Worm (Caenorhabditis elegans) whole organism, L1 larva: ENCODE measurements around the gene pho-5.

Experiments used
- aly-2 ChIP-seq: fragments of 150-350 bp; optimal IDR thresholded peaks from 2 replicates; lab custom pipeline; 2014; ENCODE audit warnings: missing biosample characterization, missing genetic modification characterization
- blmp-1 ChIP-seq: fragments of 150-350 bp; optimal IDR thresholded peaks from 2 replicates; lab custom pipeline; 2014; ENCODE audit warnings: missing biosample characterization, missing genetic modification characterization
- dsc-1 ChIP-seq: sonication (generic microtip); optimal IDR thresholded peaks from 2 replicates; lab custom pipeline; 2016; ENCODE audit warnings: mild to moderate bottlenecking, missing genetic modification characterization, missing compliant biosample characterization
- efl-1 ChIP-seq, 4 experiments: fragments of 150-350 bp; optimal IDR thresholded peaks in 3 of 4; peaks in 1 of 4; 1 replicate in 1 of 4; 2 replicates in 3 of 4; lab custom pipeline; 2014; ENCODE audit warnings: missing biosample characterization in 2 of 4, missing genetic modification characterization in 2 of 4, missing genetic modification reagents in 2 of 4
- efl-3 ChIP-seq: fragments of 200-800 bp; sonication (Bioruptor generic); optimal IDR thresholded peaks from 2 replicates; lab custom pipeline; 2018; ENCODE audit warnings: mild to moderate bottlenecking, missing genetic modification characterization, missing compliant biosample characterization
- egl-13 ChIP-seq: sonication (generic microtip); optimal IDR thresholded peaks from 2 replicates; lab custom pipeline; 2016; ENCODE audit warnings: missing genotype, missing genetic modification reagents, missing genetic modification characterization, missing compliant biosample characterization
- elt-3 ChIP-seq, 6 experiments: fragments of 150-350 bp in 1 of 6; sonication (generic microtip); optimal IDR thresholded peaks; 2 replicates each; lab custom pipeline; 2017 to 2018; ENCODE audit warnings: missing biosample characterization in 6 of 6, missing genetic modification characterization in 6 of 6, inconsistent platforms in 1 of 6
- fkh-10 ChIP-seq: sonication (generic microtip); optimal IDR thresholded peaks from 2 replicates; lab custom pipeline; 2017; ENCODE audit warnings: missing biosample characterization, missing genetic modification reagents, missing genetic modification characterization
- fkh-4 ChIP-seq: sonication (generic microtip); optimal IDR thresholded peaks from 2 replicates; lab custom pipeline; 2016; ENCODE audit warnings: missing compliant biosample characterization, missing genetic modification characterization, borderline replicate concordance
- fos-1 ChIP-seq: fragments of 150-350 bp; optimal IDR thresholded peaks from 2 replicates; lab custom pipeline; 2014; ENCODE audit warnings: missing biosample characterization, missing genetic modification characterization
- hlh-17 ChIP-seq: fragments of 200-800 bp; sonication (Bioruptor generic); optimal IDR thresholded peaks from 2 replicates; lab custom pipeline; 2018; ENCODE audit warnings: missing genetic modification characterization, mild to moderate bottlenecking, missing compliant biosample characterization, moderate library complexity, borderline replicate concordance
- irx-1 ChIP-seq: sonication (generic microtip); optimal IDR thresholded peaks from 2 replicates; lab custom pipeline; 2016; ENCODE audit warnings: missing genetic modification characterization, missing compliant biosample characterization
- lin-13 ChIP-seq: fragments of 150-350 bp; optimal IDR thresholded peaks from 2 replicates; lab custom pipeline; 2014; ENCODE audit warnings: missing biosample characterization, missing genetic modification reagents, missing genetic modification characterization
- lin-14 ChIP-seq: fragments of 200-800 bp; sonication (Bioruptor generic); optimal IDR thresholded peaks from 2 replicates; lab custom pipeline; 2018; ENCODE audit warnings: mild to moderate bottlenecking, missing genetic modification characterization, moderate library complexity, missing compliant biosample characterization
- lin-15B ChIP-seq: fragments of 150-350 bp; sonication (generic microtip); optimal IDR thresholded peaks from 3 replicates; lab custom pipeline; 2014; ENCODE audit warnings: missing biosample characterization, missing genetic modification characterization
- lin-35 ChIP-seq, 2 experiments: fragments of 150-350 bp; optimal IDR thresholded peaks; 2 replicates each; lab custom pipeline; 2014; ENCODE audit warnings: missing biosample characterization in 2 of 2, missing genetic modification characterization in 2 of 2, missing genetic modification reagents in 2 of 2
- lsy-2 ChIP-seq, 2 experiments: fragments of 150-350 bp; optimal IDR thresholded peaks; 2 replicates each; lab custom pipeline; 2014; ENCODE audit warnings: missing biosample characterization in 2 of 2, missing genetic modification characterization in 2 of 2
- mab-9 ChIP-seq: fragments of 200-800 bp; sonication (Bioruptor generic); IDR thresholded peaks from 2 replicates; pipeline ENCODE4 v1.3.6; 2022; ENCODE audit warnings: missing genetic modification reagents, missing genetic modification characterization, missing compliant biosample characterization
- mef-2 ChIP-seq: fragments of 150-350 bp; optimal IDR thresholded peaks from 2 replicates; lab custom pipeline; 2014; ENCODE audit warnings: missing biosample characterization, missing genetic modification characterization
- mep-1 ChIP-seq: fragments of 150-350 bp; optimal IDR thresholded peaks from 2 replicates; lab custom pipeline; 2014; ENCODE audit warnings: missing biosample characterization, missing genetic modification characterization
- nhr-19 ChIP-seq: fragments of 200-800 bp; sonication (Bioruptor generic); conservative IDR thresholded peaks from 2 replicates; pipeline ENCODE4 v1.3.6; 2022; ENCODE audit warnings: missing genetic modification characterization, missing compliant biosample characterization
- nhr-20 ChIP-seq: sonication (generic microtip); optimal IDR thresholded peaks from 2 replicates; lab custom pipeline; 2016; ENCODE audit warnings: mild to moderate bottlenecking, missing genetic modification characterization, missing compliant biosample characterization
- nhr-237 ChIP-seq: fragments of 150-350 bp; optimal IDR thresholded peaks from 2 replicates; lab custom pipeline; 2014; ENCODE audit warnings: missing biosample characterization, missing genetic modification characterization
- nhr-28 ChIP-seq: fragments of 150-350 bp; optimal IDR thresholded peaks from 2 replicates; lab custom pipeline; 2014; ENCODE audit warnings: missing biosample characterization, missing genetic modification characterization
- nhr-71 ChIP-seq: sonication (generic microtip); optimal IDR thresholded peaks from 2 replicates; lab custom pipeline; 2016; ENCODE audit warnings: mild to moderate bottlenecking, missing genetic modification characterization, moderate library complexity, missing compliant biosample characterization
- nhr-76 ChIP-seq: sonication (generic microtip); optimal IDR thresholded peaks from 2 replicates; lab custom pipeline; 2017; ENCODE audit warnings: missing biosample characterization, missing genetic modification characterization
- nhr-77 ChIP-seq: fragments of 150-350 bp; optimal IDR thresholded peaks from 2 replicates; lab custom pipeline; 2014; ENCODE audit warnings: missing biosample characterization, missing genetic modification characterization
- nhr-85 ChIP-seq: sonication (generic microtip); peaks from one replicate; lab custom pipeline; 2016; ENCODE audit warnings: missing genetic modification characterization, inconsistent platforms, missing compliant biosample characterization
- pag-3 ChIP-seq: sonication (generic microtip); optimal IDR thresholded peaks from 2 replicates; lab custom pipeline; 2017; ENCODE audit warnings: missing genetic modification characterization, mild to moderate bottlenecking, missing compliant biosample characterization, antibody characterized with exemption, borderline replicate concordance; ENCODE audit not compliant: insufficient read depth
- pax-3 ChIP-seq: fragments of 200-800 bp; sonication (Bioruptor generic); optimal IDR thresholded peaks from 2 replicates; lab custom pipeline; 2018; ENCODE audit warnings: mild to moderate bottlenecking, missing genetic modification characterization, moderate library complexity, missing compliant biosample characterization
- rnt-1 ChIP-seq: sonication (generic microtip); optimal IDR thresholded peaks from 2 replicates; lab custom pipeline; 2016; ENCODE audit warnings: mild to moderate bottlenecking, missing genetic modification characterization, moderate library complexity, missing compliant biosample characterization
- snpc-4 ChIP-seq: fragments of 150-350 bp; optimal IDR thresholded peaks from 2 replicates; lab custom pipeline; 2014; ENCODE audit warnings: missing biosample characterization, missing genetic modification characterization
- snu-23 ChIP-seq: sonication (generic microtip); optimal IDR thresholded peaks from 2 replicates; lab custom pipeline; 2016; ENCODE audit warnings: missing genetic modification characterization, missing compliant biosample characterization
- sox-4 ChIP-seq: sonication (generic microtip); optimal IDR thresholded peaks from 2 replicates; lab custom pipeline; 2016; ENCODE audit warnings: missing genetic modification characterization, missing compliant biosample characterization
- sptf-1 ChIP-seq: fragments of 150-350 bp; optimal IDR thresholded peaks from 2 replicates; lab custom pipeline; 2014; ENCODE audit warnings: missing biosample characterization, missing genetic modification characterization
- tlp-1 ChIP-seq: fragments of 150-350 bp; optimal IDR thresholded peaks from 2 replicates; lab custom pipeline; 2014; ENCODE audit warnings: missing biosample characterization, missing genetic modification characterization
- unc-130 ChIP-seq: fragments of 150-350 bp; optimal IDR thresholded peaks from 2 replicates; lab custom pipeline; 2017; ENCODE audit warnings: missing biosample characterization, missing genetic modification characterization, inconsistent platforms
- unc-30 ChIP-seq: sonication (generic microtip); optimal IDR thresholded peaks from 2 replicates; lab custom pipeline; 2017; ENCODE audit warnings: missing biosample characterization, missing genetic modification characterization
- unc-86 ChIP-seq: sonication (generic microtip); optimal IDR thresholded peaks from 2 replicates; lab custom pipeline; 2016; ENCODE audit warnings: missing genetic modification characterization, missing compliant biosample characterization
- unc-98 ChIP-seq: fragments of 200-800 bp; sonication (Bioruptor generic); IDR thresholded peaks from 2 replicates; pipeline ENCODE4 v1.3.6; 2022; ENCODE audit warnings: missing genetic modification characterization, missing compliant biosample characterization
- vab-15 ChIP-seq: sonication (generic microtip); optimal IDR thresholded peaks from 2 replicates; lab custom pipeline; 2017; ENCODE audit warnings: missing genotype, mild to moderate bottlenecking, missing genetic modification characterization, missing compliant biosample characterization
- xbp-1 ChIP-seq: sonication (generic microtip); optimal IDR thresholded peaks from 2 replicates; lab custom pipeline; 2016; ENCODE audit warnings: missing genetic modification characterization, missing compliant biosample characterization

The pho-5 gene

ce11 chrIII:7299466-7299865, 13.8 kb upstream of the pho-5 start, which contains the start of the genes B0361.14 and B0361.9:
Gene B0361.14, minus strand, starts transcription at chrIII:7299531.
Gene B0361.9, minus strand, starts transcription at chrIII:7299631.
- TF ChIP-seq xbp-1 (tag; lab: Kevin White, UChicago) = no peak
- TF ChIP-seq dsc-1 (tag; lab: Kevin White, UChicago) = no peak
- TF ChIP-seq lin-35 (GFP tag; optimal IDR thresholded peaks at IDR 0.05; lab: Kevin White, UChicago) = peak in 1 of 2 experiments; percentile 20
- TF ChIP-seq mep-1 (tag; lab: Kevin White, UChicago) = peak; percentile 1
- no peak for TF ChIP-seq efl-1 (optimal IDR thresholded peaks at IDR 0.05; lab: Kevin White, UChicago)
- peak in 1 of 2 experiments; percentile 84 for TF ChIP-seq efl-1 (GFP tag; optimal IDR thresholded peaks at IDR 0.05 in 1 of 2; lab: Kevin White, UChicago)
- no peak for TF ChIP-seq tlp-1 (tag; lab: Kevin White, UChicago)
- TF ChIP-seq snpc-4 (tag; lab: Kevin White, UChicago) = no peak
- TF ChIP-seq nhr-76 (tag; lab: Kevin White, UChicago) = no peak
- no peak for TF ChIP-seq nhr-77 (tag; lab: Kevin White, UChicago)
- TF ChIP-seq sox-4 = no peak
- TF ChIP-seq nhr-19 = no peak
- TF ChIP-seq unc-130 (tag; lab: Kevin White, UChicago) = no peak
- TF ChIP-seq rnt-1 (tag; lab: Kevin White, UChicago) = peak; percentile 0
- no peak for TF ChIP-seq unc-30 (tag; lab: Kevin White, UChicago)
- TF ChIP-seq nhr-71 (tag; lab: Kevin White, UChicago) = peak; percentile 25
- TF ChIP-seq fkh-10 (GFP tag; lab: Kevin White, UChicago) = no peak
- TF ChIP-seq mef-2 = no peak
- peak; percentile 67 for TF ChIP-seq nhr-85 (tag; lab: Kevin White, UChicago)
- TF ChIP-seq lin-15B (tag; lab: Kevin White, UChicago) = no peak
- no peak for TF ChIP-seq aly-2 (tag; lab: Kevin White, UChicago)
- TF ChIP-seq fkh-4 (tag; lab: Kevin White, UChicago) = no peak
- peak; percentile 94 for TF ChIP-seq blmp-1
- no peak for TF ChIP-seq lin-13 (GFP tag; lab: Kevin White, UChicago)
- peak in 2 of 6 experiments; percentile 13 to 26 for TF ChIP-seq elt-3 (tag; optimal IDR thresholded peaks at IDR 0.05; lab: Kevin White, UChicago)
- TF ChIP-seq nhr-20 (tag; lab: Kevin White, UChicago) = peak; percentile 47
- no peak for TF ChIP-seq egl-13 (tag; lab: Kevin White, UChicago)
- TF ChIP-seq pax-3 = no peak
- TF ChIP-seq nhr-28 (tag; lab: Kevin White, UChicago) = no peak
- TF ChIP-seq pag-3 (tag; lab: Kevin White, UChicago) = no peak
- TF ChIP-seq unc-86 (tag; lab: Kevin White, UChicago) = no peak
- no peak for TF ChIP-seq nhr-237 (tag; lab: Kevin White, UChicago)
- no peak for TF ChIP-seq vab-15
- no peak for TF ChIP-seq hlh-17 (GFP tag; lab: Kevin White, UChicago)
- TF ChIP-seq sptf-1 = no peak
- no peak for TF ChIP-seq irx-1
- TF ChIP-seq efl-3 = no peak
- peak in 1 of 2 experiments; percentile 28 for TF ChIP-seq lsy-2 (tag; optimal IDR thresholded peaks at IDR 0.05; lab: Kevin White, UChicago)
- peak; percentile 41 for TF ChIP-seq lin-14
- TF ChIP-seq fos-1 (tag; lab: Kevin White, UChicago) = no peak
- TF ChIP-seq snu-23 (GFP tag; lab: Kevin White, UChicago) = peak; percentile 33
- TF ChIP-seq mab-9 (GFP tag; lab: Robert Waterston, UW) = no peak

- TF ChIP-seq nhr-85 (tag; lab: Kevin White, UChicago) (peak; percentile 80), nhr-71 (tag; lab: Kevin White, UChicago) (peak; percentile 10), blmp-1 (peak; percentile 81), lsy-2 (tag; optimal IDR thresholded peaks at IDR 0.05; lab: Kevin White, UChicago) (peak; percentile 2 to 32), efl-1 (optimal IDR thresholded peaks at IDR 0.05; lab: Kevin White, UChicago) (no peak), efl-1 (GFP tag; optimal IDR thresholded peaks at IDR 0.05 in 1 of 2; lab: Kevin White, UChicago) (peak in 1 of 2 experiments; percentile 85), unc-98 (GFP tag; lab: Robert Waterston, UW) (no peak), nhr-20 (tag; lab: Kevin White, UChicago) (peak; percentile 15), snu-23 (GFP tag; lab: Kevin White, UChicago) (peak; percentile 14), nhr-76 (tag; lab: Kevin White, UChicago) (no peak), lin-14 (peak; percentile 54), elt-3 (tag; optimal IDR thresholded peaks at IDR 0.05; lab: Kevin White, UChicago) (peak in 4 of 6 experiments; percentile 17 to 89 (median 46))
These were observed 12.4 kb upstream of the pho-5 start for ce11 chrIII:7298045-7298444.
